Fruit fly (Drosophila melanogaster): ENCODE measurements around the gene Hex-t1.

dm6 chr3R:26499136-26499535 lies 50.3 kb downstream of the Hex-t1 start:
- TF ChIP-seq h (GFP tag; optimal IDR thresholded peaks at IDR 0.05) (peak; percentile 87), dmrt93B (GFP tag; optimal IDR thresholded peaks at IDR 0.05) (peak; percentile 66), psq (GFP tag; optimal IDR thresholded peaks at IDR 0.05) (peak; percentile 69), CG9705 (GFP tag; optimal IDR thresholded peaks at IDR 0.05) (peak; percentile 67), dsf (GFP tag; optimal IDR thresholded peaks at IDR 0.05; ENCODE audit: borderline replicate concordance) (no peak), sv (GFP tag; optimal IDR thresholded peaks at IDR 0.05) (no peak), sage (GFP tag; optimal IDR thresholded peaks at IDR 0.05) (peak; percentile 54), Rel (GFP tag; optimal IDR thresholded peaks at IDR 0.05) (no peak), Rel (tag; optimal IDR thresholded peaks at IDR 0.05) (peak; percentile 48), usp (GFP tag; optimal IDR thresholded peaks at IDR 0.05) (no peak), Myc (optimal IDR thresholded peaks at IDR 0.05) (no peak), Hr83 (GFP tag; optimal IDR thresholded peaks at IDR 0.05; ENCODE audit: poor library complexity, severe bottlenecking) (no peak), Vsx2 (GFP tag; optimal IDR thresholded peaks at IDR 0.05; ENCODE audit: partially characterized antibody) (no peak), OdsH (GFP tag; optimal IDR thresholded peaks at IDR 0.05) (peak; percentile 77)

All from whole organism, wandering third instar larva.